Worm (Caenorhabditis elegans): ENCODE results near the gene C29H12.6.

DNA sequence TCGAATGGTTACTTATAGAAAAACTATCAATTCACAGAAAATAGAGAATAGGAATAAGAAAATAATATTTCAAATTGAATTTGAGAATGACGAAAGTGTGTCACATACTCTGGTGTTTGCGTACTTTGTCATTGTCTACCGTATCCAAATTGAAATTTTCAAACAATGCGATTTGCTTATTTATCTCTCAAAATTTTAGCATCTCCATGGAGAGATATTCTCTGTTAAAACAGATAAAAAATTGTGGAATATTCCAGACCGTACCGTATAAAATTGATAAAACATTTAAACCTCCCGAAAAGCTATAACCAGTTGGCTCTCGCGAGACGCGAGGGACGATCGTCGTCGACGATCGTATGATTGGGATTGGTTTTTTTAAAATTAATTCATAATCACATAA, 37.3 kb downstream of the C29H12.6 start, which contains the start of gene fbf-1:
- TF ChIP-seq unc-62 (GFP tag; optimal IDR thresholded peaks at IDR 0.05) = no peak
- no peak for TF ChIP-seq ztf-11 (tag; optimal IDR thresholded peaks at IDR 0.05)
- no peak for TF ChIP-seq lin-13 (GFP tag; optimal IDR thresholded peaks at IDR 0.05)
- TF ChIP-seq ZK546.5 (tag; optimal IDR thresholded peaks at IDR 0.05) = no peak
- no peak for TF ChIP-seq fos-1 (tag; optimal IDR thresholded peaks at IDR 0.05)
- TF ChIP-seq alr-1 (tag; optimal IDR thresholded peaks at IDR 0.05) = no peak
- TF ChIP-seq mdl-1 (tag; optimal IDR thresholded peaks at IDR 0.05) = no peak
- TF ChIP-seq lin-39 (tag; optimal IDR thresholded peaks at IDR 0.05) = no peak
- no peak for TF ChIP-seq unc-39 (tag; optimal IDR thresholded peaks at IDR 0.05)
- no peak for TF ChIP-seq skn-1 (tag; optimal IDR thresholded peaks at IDR 0.05)

Measured in whole organism, L2 larva.